Worm (Caenorhabditis elegans): Measurements from ENCODE around the gene npp-3.

- no peak for TF ChIP-seq flt-1 (GFP tag; IDR thresholded peaks at IDR 0.05)
- TF ChIP-seq ztf-29 (GFP tag; IDR thresholded peaks at IDR 0.05): no peak
- no peak for TF ChIP-seq cog-1 (tag; optimal IDR thresholded peaks at IDR 0.05)
- no peak for TF ChIP-seq ref-1 (GFP tag; conservative IDR thresholded peaks at IDR 0.05)
- TF ChIP-seq tab-1 (GFP tag; IDR thresholded peaks at IDR 0.05): no peak
- TF ChIP-seq T22C8.4 (GFP tag; IDR thresholded peaks at IDR 0.05): no peak
Measured at ce11 chrII:11916555-11916941, 42.0 kb upstream of the npp-3 start.
